Worm (Caenorhabditis elegans): ENCODE measurements around the gene mlc-1.

DNA sequence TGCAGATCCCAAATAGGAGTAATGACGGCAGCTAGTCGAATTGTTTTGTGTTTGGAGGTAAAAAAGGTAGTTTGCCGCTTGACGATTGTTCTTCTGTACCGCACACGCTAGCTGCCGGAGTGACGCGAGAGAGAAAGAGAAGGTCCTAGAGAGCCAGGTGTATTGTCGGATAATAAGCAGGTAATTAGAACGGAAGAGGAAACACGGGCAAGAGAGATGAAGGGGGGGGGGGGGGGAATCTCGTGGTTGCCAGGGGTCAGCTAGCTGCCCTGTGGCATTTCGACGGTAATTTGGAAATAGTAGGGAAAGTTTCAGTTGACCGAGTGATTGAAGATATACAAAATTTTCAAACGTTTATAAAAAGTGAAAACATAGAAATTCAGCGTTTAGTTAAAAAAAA is 45.1 kb upstream of the mlc-1 start, which contains the start of gene crb-1:
- TF ChIP-seq tra-4 (tag; optimal IDR thresholded peaks at IDR 0.05): no peak
- no peak for TF ChIP-seq hnd-1 (tag; optimal IDR thresholded peaks at IDR 0.05)
- no peak for TF ChIP-seq ama-1 (optimal IDR thresholded peaks at IDR 0.05)
